Fruit fly (Drosophila melanogaster): Measurements from ENCODE around the gene CG9240.

CG9240 gene

dm6 chrX:15712409-15712808 is 11.3 kb upstream of the CG9240 start, which contains the start of gene HUWE1:
Gene HUWE1 (plus strand): TSS chrX:15712628.
- TF ChIP-seq Hr96 (GFP tag; optimal IDR thresholded peaks at IDR 0.05) (no peak), bab1 (GFP tag; optimal IDR thresholded peaks at IDR 0.05) (peak; percentile 59), CG11617 (GFP tag; optimal IDR thresholded peaks at IDR 0.05) (peak; percentile 60), pad (GFP tag; optimal IDR thresholded peaks at IDR 0.05) (peak; percentile 36), CG14711 (tag; optimal IDR thresholded peaks at IDR 0.05) (peak; percentile 22), tj (GFP tag; optimal IDR thresholded peaks at IDR 0.05) (peak; percentile 13), CG7101 (tag; optimal IDR thresholded peaks at IDR 0.05) (peak; percentile 63), CG1620 (GFP tag; optimal IDR thresholded peaks at IDR 0.05) (peak; percentile 48), CG7045 (GFP tag; optimal IDR thresholded peaks at IDR 0.05) (no peak), Mnt (GFP tag; optimal IDR thresholded peaks at IDR 0.05) (peak; percentile 73)

DNA sequence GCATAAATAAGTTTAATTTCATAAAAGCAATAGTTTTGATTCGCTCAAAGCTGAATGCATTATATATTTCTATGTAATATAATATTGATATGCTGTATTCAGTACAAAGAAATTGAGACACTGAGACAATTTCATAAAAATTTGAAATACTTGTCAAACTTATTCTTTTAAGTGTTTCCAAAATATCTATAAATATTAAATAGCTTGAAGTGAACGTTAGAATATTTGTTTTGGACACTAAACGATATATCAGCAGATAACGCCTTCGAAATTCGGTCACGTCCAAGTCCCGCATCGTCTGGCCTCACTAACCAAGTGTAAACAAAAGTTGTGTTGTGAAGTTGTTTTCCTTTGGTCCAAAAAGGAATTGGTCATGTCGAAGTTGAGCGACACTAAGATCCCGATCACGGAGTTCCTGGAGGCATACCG is 9.7 kb upstream of the CG9240 start:
- TF ChIP-seq CG11617 (GFP tag; optimal IDR thresholded peaks at IDR 0.05) = no peak
- no peak for TF ChIP-seq ovo (GFP tag; optimal IDR thresholded peaks at IDR 0.05)
- TF ChIP-seq Mnt (GFP tag; optimal IDR thresholded peaks at IDR 0.05) = peak; percentile 14

dm6 chrX:15709984-15710750 is 9.1 kb upstream of the CG9240 start, which contains the start of the genes CG9281 and CG15601:
Gene CG9281 (minus strand): TSS chrX:15710539.
Gene CG15601 (plus strand): TSS chrX:15710647.
- TF ChIP-seq CG33017 (tag; optimal IDR thresholded peaks at IDR 0.05) (no peak), kay (GFP tag; ENCODE audit: borderline replicate concordance) (no peak), Mnt (GFP tag; optimal IDR thresholded peaks at IDR 0.05) (peak; percentile 99), ovo (GFP tag; optimal IDR thresholded peaks at IDR 0.05) (peak; percentile 99), toe (GFP tag; optimal IDR thresholded peaks at IDR 0.05) (no peak), CG7101 (tag; optimal IDR thresholded peaks at IDR 0.05) (no peak), Clk (GFP tag; optimal IDR thresholded peaks at IDR 0.05) (no peak), pad (GFP tag; optimal IDR thresholded peaks at IDR 0.05) (peak; percentile 41), tj (GFP tag; optimal IDR thresholded peaks at IDR 0.05) (peak; percentile 83), CG1620 (GFP tag; optimal IDR thresholded peaks at IDR 0.05) (no peak), bab1 (GFP tag; optimal IDR thresholded peaks at IDR 0.05) (no peak), CG11617 (GFP tag; optimal IDR thresholded peaks at IDR 0.05) (peak; percentile 16), cic (GFP tag; optimal IDR thresholded peaks at IDR 0.05) (peak; percentile 43), CG5204 (GFP tag; optimal IDR thresholded peaks at IDR 0.05) (no peak), Hr96 (GFP tag; optimal IDR thresholded peaks at IDR 0.05) (no peak), cnc (optimal IDR thresholded peaks at IDR 0.05) (no peak), CG14711 (tag; optimal IDR thresholded peaks at IDR 0.05) (no peak), CG12768 (GFP tag; optimal IDR thresholded peaks at IDR 0.05) (no peak), CG7045 (GFP tag; optimal IDR thresholded peaks at IDR 0.05) (no peak), Crg-1 (GFP tag; optimal IDR thresholded peaks at IDR 0.05) (no peak)

DNA sequence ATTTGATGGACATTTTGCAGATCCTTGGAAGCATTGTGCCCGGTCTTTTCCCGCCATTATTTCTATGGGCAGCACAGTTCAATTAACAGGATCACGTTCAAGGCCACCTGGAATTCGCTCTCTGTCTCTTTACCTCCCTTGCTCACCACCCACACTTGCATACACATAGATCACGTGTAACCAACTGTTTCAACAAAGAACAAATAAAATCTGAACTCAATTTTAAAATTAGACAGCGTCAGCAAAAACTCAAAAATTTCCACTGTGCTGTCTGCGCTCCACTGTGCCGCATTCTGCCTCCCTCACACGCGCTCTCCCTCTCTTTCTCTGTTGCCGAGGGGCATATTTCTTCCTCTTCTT is 8.5 kb upstream of the CG9240 start:
- no peak for TF ChIP-seq Hr96 (GFP tag; optimal IDR thresholded peaks at IDR 0.05)
- peak; percentile 90 for TF ChIP-seq tj (GFP tag; optimal IDR thresholded peaks at IDR 0.05)

DNA sequence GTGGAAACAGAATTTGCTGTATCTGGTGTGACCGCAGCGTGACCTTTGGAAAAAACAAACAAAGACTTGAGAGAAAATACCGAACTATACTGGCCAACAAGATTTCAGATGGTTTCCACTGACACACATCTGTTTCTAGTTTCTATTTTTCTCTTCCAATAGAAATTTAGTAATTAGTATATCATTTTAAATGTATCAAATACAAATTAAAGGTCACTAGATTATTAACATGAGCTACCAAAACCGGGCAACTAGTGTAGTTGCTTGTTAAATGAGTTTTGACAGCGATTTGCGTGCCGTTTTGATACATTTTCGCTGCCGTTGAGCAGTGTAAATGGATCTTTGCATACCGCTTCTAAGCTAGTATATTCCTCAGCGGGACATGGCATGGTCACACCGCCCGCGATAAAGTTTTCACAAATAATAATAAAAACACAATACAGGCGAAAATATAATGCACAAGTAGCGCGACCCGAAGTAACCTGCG is 2.7 kb upstream of the CG9240 start, which contains the start of the genes Pis and Hap40:
TSS of gene Pis (minus strand) at position 51 of the 487 bp plus-strand sequence.
TSS of gene Hap40 (plus strand) at position 406 of the 487 bp plus-strand sequence.
- no peak for TF ChIP-seq kay (GFP tag; ENCODE audit: borderline replicate concordance)
- TF ChIP-seq bab1 (GFP tag; optimal IDR thresholded peaks at IDR 0.05) = peak; percentile 55
- TF ChIP-seq Hr96 (GFP tag; optimal IDR thresholded peaks at IDR 0.05) = no peak
- TF ChIP-seq Clk (GFP tag; optimal IDR thresholded peaks at IDR 0.05) = no peak
- peak; percentile 61 for TF ChIP-seq Crg-1 (GFP tag; optimal IDR thresholded peaks at IDR 0.05)
- peak; percentile 53 for TF ChIP-seq CG7045 (GFP tag; optimal IDR thresholded peaks at IDR 0.05)
- TF ChIP-seq CG11617 (GFP tag; optimal IDR thresholded peaks at IDR 0.05) = peak; percentile 66
- no peak for TF ChIP-seq cic (GFP tag; optimal IDR thresholded peaks at IDR 0.05)
- TF ChIP-seq CG1620 (GFP tag; optimal IDR thresholded peaks at IDR 0.05) = peak; percentile 70
- TF ChIP-seq toe (GFP tag; optimal IDR thresholded peaks at IDR 0.05) = peak; percentile 72
- peak; percentile 10 for TF ChIP-seq CG12768 (GFP tag; optimal IDR thresholded peaks at IDR 0.05)
- TF ChIP-seq pad (GFP tag; optimal IDR thresholded peaks at IDR 0.05) = peak; percentile 58
- TF ChIP-seq CG7101 (tag; optimal IDR thresholded peaks at IDR 0.05) = peak; percentile 73
- peak; percentile 60 for TF ChIP-seq CG14711 (tag; optimal IDR thresholded peaks at IDR 0.05)
- TF ChIP-seq Mnt (GFP tag; optimal IDR thresholded peaks at IDR 0.05) = peak; percentile 71
- TF ChIP-seq tj (GFP tag; optimal IDR thresholded peaks at IDR 0.05) = peak; percentile 47

DNA sequence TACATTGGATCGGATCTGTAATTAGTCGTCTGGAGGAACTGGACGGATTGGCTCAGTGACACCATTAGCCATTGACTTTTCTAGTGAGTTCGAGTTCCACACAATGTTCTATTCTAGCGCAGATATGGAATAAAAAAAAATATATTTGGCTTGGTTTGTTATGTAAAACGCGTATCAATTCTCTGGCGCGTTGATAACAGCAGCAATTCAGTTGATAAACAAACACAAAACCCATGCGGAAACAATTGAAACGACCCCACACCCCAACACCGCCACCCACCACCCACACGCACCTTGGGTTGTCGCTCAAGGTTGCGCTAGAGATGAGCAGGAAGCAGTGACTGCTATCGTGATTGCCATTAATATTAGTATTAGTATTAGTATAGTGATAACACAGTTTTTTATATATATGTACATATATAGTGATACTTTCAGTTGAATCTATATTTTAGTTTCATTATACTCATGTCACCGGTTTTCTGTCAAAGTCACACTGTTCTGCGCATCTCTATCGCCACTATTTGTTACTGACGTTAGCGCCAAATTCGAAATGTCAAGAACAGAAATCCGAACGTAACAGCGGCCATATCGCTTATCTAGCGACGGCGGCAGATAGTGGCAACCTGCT is 3.4 kb downstream of the CG9240 start:
- no peak for TF ChIP-seq cnc (optimal IDR thresholded peaks at IDR 0.05)
- TF ChIP-seq CG7045 (GFP tag; optimal IDR thresholded peaks at IDR 0.05) = peak; percentile 85
- peak; percentile 75 for TF ChIP-seq Crg-1 (GFP tag; optimal IDR thresholded peaks at IDR 0.05)
- TF ChIP-seq ovo (GFP tag; optimal IDR thresholded peaks at IDR 0.05) = peak; percentile 76
- peak; percentile 59 for TF ChIP-seq Clk (GFP tag; optimal IDR thresholded peaks at IDR 0.05)
- peak; percentile 96 for TF ChIP-seq CG7101 (tag; optimal IDR thresholded peaks at IDR 0.05)
- TF ChIP-seq Mnt (GFP tag; optimal IDR thresholded peaks at IDR 0.05) = peak; percentile 91
- peak; percentile 95 for TF ChIP-seq CG14711 (tag; optimal IDR thresholded peaks at IDR 0.05)
- TF ChIP-seq pad (GFP tag; optimal IDR thresholded peaks at IDR 0.05) = peak; percentile 83
- peak; percentile 96 for TF ChIP-seq bab1 (GFP tag; optimal IDR thresholded peaks at IDR 0.05)
- peak; percentile 90 for TF ChIP-seq CG33017 (tag; optimal IDR thresholded peaks at IDR 0.05)
- TF ChIP-seq CG5204 (GFP tag; optimal IDR thresholded peaks at IDR 0.05) = peak; percentile 61
- TF ChIP-seq Hr96 (GFP tag; optimal IDR thresholded peaks at IDR 0.05) = no peak
- peak; percentile 73 for TF ChIP-seq tj (GFP tag; optimal IDR thresholded peaks at IDR 0.05)
- TF ChIP-seq CG1620 (GFP tag; optimal IDR thresholded peaks at IDR 0.05) = peak; percentile 81
- TF ChIP-seq toe (GFP tag; optimal IDR thresholded peaks at IDR 0.05) = no peak
- peak; percentile 80 for TF ChIP-seq cic (GFP tag; optimal IDR thresholded peaks at IDR 0.05)
- peak; percentile 73 for TF ChIP-seq CG12768 (GFP tag; optimal IDR thresholded peaks at IDR 0.05)
- TF ChIP-seq CG11617 (GFP tag; optimal IDR thresholded peaks at IDR 0.05) = peak; percentile 91
- no peak for TF ChIP-seq kay (GFP tag; ENCODE audit: borderline replicate concordance)
